Worm (Caenorhabditis elegans) whole organism, L4 larva: ENCODE data around the gene Y39G8B.5.

Experiments used
- D1046.2 ChIP-seq: fragments of 200-800 bp; sonication (Bioruptor generic); IDR thresholded peaks from 2 replicates; pipeline ENCODE4 v1.3.6; 2022; ENCODE audit warnings: missing genetic modification characterization, missing compliant biosample characterization
- ceh-28 ChIP-seq: fragments of 150-350 bp; optimal IDR thresholded peaks from 2 replicates; lab custom pipeline; 2014; ENCODE audit warnings: missing biosample characterization, missing genetic modification reagents, missing genetic modification characterization
- ceh-82 ChIP-seq: sonication (generic microtip); optimal IDR thresholded peaks from 2 replicates; lab custom pipeline; 2017; ENCODE audit warnings: missing biosample characterization, missing genetic modification characterization
- egl-27 ChIP-seq: sonication (generic microtip); optimal IDR thresholded peaks from 3 replicates; lab custom pipeline; 2017; ENCODE audit warnings: missing biosample characterization, missing genetic modification reagents, missing genetic modification characterization
- nhr-42 ChIP-seq: fragments of 200-800 bp; sonication (Bioruptor generic); IDR thresholded peaks from 2 replicates; pipeline ENCODE4 v1.3.6; 2022; ENCODE audit warnings: missing genetic modification characterization, missing compliant biosample characterization
- set-16 ChIP-seq: fragments of 200-800 bp; sonication (Bioruptor generic); IDR thresholded peaks from 2 replicates; pipeline ENCODE4 v1.3.6; 2022; ENCODE audit warnings: missing genetic modification reagents, missing genetic modification characterization, missing compliant biosample characterization
- spr-3 ChIP-seq: fragments of 200-800 bp; sonication (Bioruptor generic); optimal IDR thresholded peaks from 2 replicates; lab custom pipeline; 2018; ENCODE audit warnings: mild to moderate bottlenecking, missing genetic modification characterization, missing compliant biosample characterization
- unc-62 ChIP-seq, 3 experiments: fragments of 150-350 bp in 1 of 3; sonication (generic microtip); optimal IDR thresholded peaks in 2 of 3; peaks in 1 of 3; 1 replicate in 1 of 3; 2 replicates in 2 of 3; lab custom pipeline; 2014 to 2017; ENCODE audit warnings: missing biosample characterization in 3 of 3, missing genetic modification characterization in 3 of 3, missing genetic modification reagents in 3 of 3, missing genotype in 1 of 3

Y39G8B.5 gene

DNA sequence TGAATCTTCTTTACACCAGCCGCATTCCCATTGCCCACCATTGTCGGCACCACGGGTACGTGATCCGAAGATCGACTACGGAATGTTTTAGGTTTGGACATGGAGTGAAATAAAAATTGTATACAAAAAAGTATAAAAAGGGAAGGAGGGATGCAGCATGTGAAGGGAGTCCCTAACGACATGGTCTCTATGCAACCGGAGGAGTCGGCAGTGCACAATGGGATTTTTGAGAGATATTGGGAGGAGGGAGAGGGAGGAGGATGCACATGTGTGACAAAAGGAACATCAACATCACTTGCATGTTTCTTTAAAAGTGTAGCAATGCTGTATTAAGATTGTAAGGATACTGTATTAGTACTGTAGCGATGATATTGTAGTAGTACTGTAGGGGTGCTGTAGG is 52.1 kb downstream of the Y39G8B.5 start, which contains the start of gene W07G1.1:
Gene W07G1.1, minus strand, starts transcription at position 101 of the 400 bp plus-strand sequence.
- TF ChIP-seq egl-27 (no peak), unc-62 (GFP tag; optimal IDR thresholded peaks at IDR 0.05 in 1 of 2; lab: Kevin White, UChicago) (peak in 1 of 2 experiments; percentile 15), unc-62 (tag; optimal IDR thresholded peaks at IDR 0.05; lab: Kevin White, UChicago) (no peak)
- TF ChIP-seq, all 104 proteins: peak for 1

DNA sequence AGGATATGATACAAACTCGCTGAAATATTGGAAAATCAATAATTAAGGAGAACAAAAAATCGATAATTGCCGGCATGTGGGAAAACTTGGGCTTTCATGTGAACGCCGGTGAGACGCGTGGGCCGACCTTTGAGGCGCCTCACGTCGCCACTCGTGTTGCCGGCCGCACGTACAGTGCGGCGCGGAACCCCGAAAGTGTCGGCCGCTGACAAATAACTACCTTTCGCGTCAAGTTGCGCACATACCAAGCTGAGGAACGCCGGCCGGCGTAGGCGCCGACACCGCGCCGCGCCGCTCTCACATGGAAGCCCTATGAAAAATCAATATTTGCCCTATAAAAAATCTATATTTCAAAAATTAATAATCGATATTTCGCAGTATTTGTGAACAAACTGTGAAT is 53.4 kb downstream of the Y39G8B.5 start:
- TF ChIP-seq ceh-82 (tag; lab: Kevin White, UChicago) (no peak), ceh-28 (tag; lab: Kevin White, UChicago) (peak; percentile 47), set-16 (peak; percentile 82), nhr-42 (GFP tag; lab: Robert Waterston, UW) (peak; percentile 11; the same call in 1 of the 2 replicates), spr-3 (no peak), D1046.2 (GFP tag; lab: Robert Waterston, UW) (peak; percentile 52; the same call in 1 of the 2 replicates), unc-62 (GFP tag; optimal IDR thresholded peaks at IDR 0.05 in 1 of 2; lab: Kevin White, UChicago) (peak in 1 of 2 experiments; percentile 18), unc-62 (tag; optimal IDR thresholded peaks at IDR 0.05; lab: Kevin White, UChicago) (no peak)
